Worm (Caenorhabditis elegans) whole organism, L2 larva: Measurements from ENCODE around the gene frpr-8.

Experiments used
- C34F6.9 ChIP-seq: fragments of 150-350 bp; optimal IDR thresholded peaks from 2 replicates; lab custom pipeline; 2014; ENCODE audit warnings: missing biosample characterization, missing genetic modification characterization
- F13H6.1 ChIP-seq: sonication (generic microtip); optimal IDR thresholded peaks from 2 replicates; lab custom pipeline; 2016; ENCODE audit warnings: missing genetic modification characterization, missing compliant biosample characterization
- R02D3.7 ChIP-seq: fragments of 150-350 bp; optimal IDR thresholded peaks from 2 replicates; lab custom pipeline; 2014; ENCODE audit warnings: missing biosample characterization, missing genetic modification characterization
- ZK546.5 ChIP-seq: sonication (generic microtip); optimal IDR thresholded peaks from 2 replicates; lab custom pipeline; 2017; ENCODE audit warnings: missing biosample characterization, missing genetic modification characterization
- alr-1 ChIP-seq: fragments of 150-350 bp; optimal IDR thresholded peaks from 2 replicates; lab custom pipeline; 2014; ENCODE audit warnings: missing biosample characterization, missing genetic modification characterization
- aly-2 ChIP-seq: fragments of 150-350 bp; optimal IDR thresholded peaks from 2 replicates; lab custom pipeline; 2014; ENCODE audit warnings: missing biosample characterization, missing genetic modification characterization
- ama-1 ChIP-seq: fragments of 150-350 bp; optimal IDR thresholded peaks from 2 replicates; lab custom pipeline; 2018; ENCODE audit warnings: inconsistent platforms
- blmp-1 ChIP-seq: sonication (generic microtip); optimal IDR thresholded peaks from 2 replicates; lab custom pipeline; 2017; ENCODE audit warnings: missing genetic modification characterization, mild to moderate bottlenecking, missing compliant biosample characterization, antibody characterized with exemption, moderate library complexity; ENCODE audit not compliant: insufficient read depth
- ceh-82 ChIP-seq: fragments of 150-350 bp; optimal IDR thresholded peaks from 2 replicates; lab custom pipeline; 2014; ENCODE audit warnings: missing biosample characterization, missing genetic modification characterization
- crh-2 ChIP-seq: sonication (generic microtip); optimal IDR thresholded peaks from 2 replicates; lab custom pipeline; 2017; ENCODE audit warnings: missing biosample characterization, missing genetic modification characterization
- egl-27 ChIP-seq: sonication (generic microtip); optimal IDR thresholded peaks from 3 replicates; lab custom pipeline; 2017; ENCODE audit warnings: missing biosample characterization, missing genetic modification reagents, missing genetic modification characterization
- elt-1 ChIP-seq: fragments of 150-350 bp; optimal IDR thresholded peaks from 2 replicates; lab custom pipeline; 2014; ENCODE audit warnings: missing biosample characterization, missing genetic modification characterization
- elt-3 ChIP-seq: sonication (generic microtip); optimal IDR thresholded peaks from 2 replicates; lab custom pipeline; 2017; ENCODE audit warnings: missing biosample characterization, missing genetic modification characterization
- fos-1 ChIP-seq: fragments of 150-350 bp; optimal IDR thresholded peaks from 2 replicates; lab custom pipeline; 2014; ENCODE audit warnings: missing biosample characterization, missing genetic modification characterization
- gmeb-1 ChIP-seq: fragments of 150-350 bp; optimal IDR thresholded peaks from 2 replicates; lab custom pipeline; 2014; ENCODE audit warnings: missing biosample characterization, missing genetic modification characterization
- lin-13 ChIP-seq: fragments of 150-350 bp; optimal IDR thresholded peaks from 2 replicates; lab custom pipeline; 2014; ENCODE audit warnings: missing biosample characterization, missing genetic modification reagents, missing genetic modification characterization
- lin-39 ChIP-seq: fragments of 150-350 bp; optimal IDR thresholded peaks from 2 replicates; lab custom pipeline; 2014; ENCODE audit warnings: missing biosample characterization, missing genetic modification reagents, missing genetic modification characterization
- lsy-2 ChIP-seq, 2 experiments: fragments of 150-350 bp in 1 of 2; sonication (generic microtip) in 1 of 2; optimal IDR thresholded peaks; 2 replicates each; lab custom pipeline; 2014 to 2017; ENCODE audit warnings: missing biosample characterization in 2 of 2, missing genetic modification characterization in 2 of 2
- mab-5 ChIP-seq: fragments of 150-350 bp; optimal IDR thresholded peaks from 2 replicates; lab custom pipeline; 2014; ENCODE audit warnings: missing biosample characterization, missing genetic modification characterization
- mdl-1 ChIP-seq, 2 experiments: fragments of 150-350 bp in 1 of 2; sonication (generic microtip) in 1 of 2; optimal IDR thresholded peaks; 2 replicates each; lab custom pipeline; 2017; ENCODE audit warnings: missing biosample characterization in 2 of 2, missing genetic modification characterization in 2 of 2
- nhr-10 ChIP-seq: sonication (generic microtip); optimal IDR thresholded peaks from 2 replicates; lab custom pipeline; 2017; ENCODE audit warnings: missing biosample characterization, missing genetic modification characterization
- nhr-11 ChIP-seq: fragments of 150-350 bp; optimal IDR thresholded peaks from 2 replicates; lab custom pipeline; 2014; ENCODE audit warnings: missing biosample characterization, missing genetic modification characterization
- nhr-12 ChIP-seq: fragments of 150-350 bp; optimal IDR thresholded peaks from 2 replicates; lab custom pipeline; 2014; ENCODE audit warnings: missing biosample characterization, missing genetic modification characterization
- nhr-129 ChIP-seq: fragments of 150-350 bp; optimal IDR thresholded peaks from 2 replicates; lab custom pipeline; 2014; ENCODE audit warnings: missing biosample characterization, missing genetic modification characterization
- nhr-21 ChIP-seq: fragments of 150-350 bp; optimal IDR thresholded peaks from 2 replicates; lab custom pipeline; 2014; ENCODE audit warnings: missing biosample characterization, missing genetic modification characterization
- nhr-237 ChIP-seq: fragments of 150-350 bp; optimal IDR thresholded peaks from 2 replicates; lab custom pipeline; 2014; ENCODE audit warnings: missing biosample characterization, missing genetic modification characterization
- nhr-25 ChIP-seq: fragments of 150-350 bp; sonication (generic microtip); optimal IDR thresholded peaks from 3 replicates; lab custom pipeline; 2014; ENCODE audit warnings: missing biosample characterization, missing genetic modification characterization
- peb-1 ChIP-seq: fragments of 150-350 bp; optimal IDR thresholded peaks from 2 replicates; lab custom pipeline; 2014; ENCODE audit warnings: missing biosample characterization, missing genetic modification characterization
- sem-4 ChIP-seq: fragments of 150-350 bp; optimal IDR thresholded peaks from 2 replicates; lab custom pipeline; 2014; ENCODE audit warnings: missing biosample characterization, missing genetic modification reagents, missing genetic modification characterization
- skn-1 ChIP-seq: sonication (generic microtip); optimal IDR thresholded peaks from 2 replicates; lab custom pipeline; 2017; ENCODE audit warnings: missing biosample characterization, missing genetic modification characterization
- sma-3 ChIP-seq: sonication (generic microtip); optimal IDR thresholded peaks from 2 replicates; lab custom pipeline; 2016; ENCODE audit warnings: missing genetic modification reagents, missing genetic modification characterization, missing compliant biosample characterization
- sma-9 ChIP-seq, 2 experiments: fragments of 150-350 bp in 1 of 2; sonication (generic microtip) in 1 of 2; optimal IDR thresholded peaks; 2 replicates each; lab custom pipeline; 2014 to 2016; ENCODE audit warnings: missing genetic modification characterization in 2 of 2, mild to moderate bottlenecking in 1 of 2, missing biosample characterization in 1 of 2, missing compliant biosample characterization in 1 of 2, missing genetic modification reagents in 1 of 2, moderate library complexity in 1 of 2
- unc-39 ChIP-seq: fragments of 150-350 bp; optimal IDR thresholded peaks from 2 replicates; lab custom pipeline; 2014; ENCODE audit warnings: missing biosample characterization, missing genetic modification characterization
- unc-62 ChIP-seq: fragments of 150-350 bp; optimal IDR thresholded peaks from 2 replicates; lab custom pipeline; 2014; ENCODE audit warnings: missing biosample characterization, missing genetic modification reagents, missing genetic modification characterization
- zag-1 ChIP-seq: fragments of 150-350 bp; optimal IDR thresholded peaks from 2 replicates; lab custom pipeline; 2014; ENCODE audit warnings: missing biosample characterization, missing genetic modification characterization
- ztf-1 ChIP-seq: fragments of 200-800 bp; sonication (Bioruptor generic); conservative IDR thresholded peaks from 2 replicates; pipeline ENCODE4 v1.3.6; 2022; ENCODE audit warnings: missing genetic modification characterization, missing compliant biosample characterization
- ztf-11 ChIP-seq: sonication (generic microtip); optimal IDR thresholded peaks from 2 replicates; lab custom pipeline; 2017; ENCODE audit warnings: missing biosample characterization, missing genetic modification characterization

Gene frpr-8

ce11 chrX:8660319-8660718 is 37.3 kb upstream of the frpr-8 start, which contains the start of gene rig-1:
rig-1 (plus strand) TSS chrX:8660619.
- TF ChIP-seq egl-27 (tag; lab: Kevin White, UChicago) (no peak), nhr-25 (no peak), zag-1 (no peak), nhr-11 (tag; lab: Kevin White, UChicago) (no peak), ama-1 (no peak), ZK546.5 (tag; lab: Kevin White, UChicago) (no peak), sma-9 (GFP tag; optimal IDR thresholded peaks at IDR 0.05; lab: Kevin White, UChicago) (no peak), sma-9 (tag; optimal IDR thresholded peaks at IDR 0.05; lab: Kevin White, UChicago) (no peak), mdl-1 (tag; optimal IDR thresholded peaks at IDR 0.05; lab: Kevin White, UChicago) (no peak), nhr-129 (tag; lab: Kevin White, UChicago) (no peak), sem-4 (tag; lab: Kevin White, UChicago) (no peak), fos-1 (tag; lab: Kevin White, UChicago) (no peak), unc-39 (no peak), lin-39 (tag; lab: Kevin White, UChicago) (no peak), nhr-21 (tag; lab: Kevin White, UChicago) (no peak), crh-2 (tag; lab: Kevin White, UChicago) (no peak), gmeb-1 (no peak), peb-1 (tag; lab: Kevin White, UChicago) (no peak), lin-13 (GFP tag; lab: Kevin White, UChicago) (no peak), blmp-1 (tag; lab: Kevin White, UChicago) (no peak), ceh-82 (tag; lab: Kevin White, UChicago) (no peak)
- TF ChIP-seq, all 48 proteins: peak for 0

ce11 chrX:8660909-8661308 is 36.7 kb upstream of the frpr-8 start:
- no peak for TF ChIP-seq ama-1
- no peak for TF ChIP-seq alr-1 (tag; lab: Kevin White, UChicago)
- no peak for TF ChIP-seq ztf-1 (GFP tag; lab: Robert Waterston, UW)
- no peak for TF ChIP-seq crh-2 (tag; lab: Kevin White, UChicago)
- no peak for TF ChIP-seq sem-4 (tag; lab: Kevin White, UChicago)
- TF ChIP-seq nhr-12 (tag; lab: Kevin White, UChicago): no peak
- no peak for TF ChIP-seq sma-3
- TF ChIP-seq F13H6.1: no peak

ce11 chrX:8662452-8662851 is 35.2 kb upstream of the frpr-8 start:
- TF ChIP-seq alr-1 (tag; lab: Kevin White, UChicago) (no peak), gmeb-1 (no peak), lsy-2 (tag; optimal IDR thresholded peaks at IDR 0.05; lab: Kevin White, UChicago) (no peak)

DNA sequence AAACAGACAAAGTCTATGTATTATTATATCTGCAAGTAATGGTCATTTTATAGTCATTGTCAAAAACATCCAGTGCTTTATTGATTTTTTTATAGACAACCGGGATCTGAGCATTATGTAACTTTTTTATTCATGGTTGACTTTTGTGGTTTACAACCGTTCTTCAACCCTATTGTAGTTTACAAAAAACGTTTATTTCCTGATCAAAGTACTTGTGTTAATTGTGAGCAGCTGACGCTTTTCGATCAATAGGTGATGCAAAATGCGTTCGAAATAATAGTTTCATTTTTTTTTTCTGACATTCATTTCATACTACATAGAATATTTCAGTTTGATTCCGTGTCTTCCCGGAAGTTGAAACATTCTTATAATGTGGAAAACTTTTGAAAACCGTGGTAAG is 24.9 kb upstream of the frpr-8 start, which contains the start of the genes K09E2.2 and K09E2.3:
Gene K09E2.2 (plus strand): TSS at position 301 of the 400 bp plus-strand sequence.
Gene K09E2.3 (plus strand): TSS at position 325 of the 400 bp plus-strand sequence.
- TF ChIP-seq zag-1 (no peak), mab-5 (tag; lab: Kevin White, UChicago) (no peak), sma-3 (no peak), R02D3.7 (tag; lab: Kevin White, UChicago) (no peak), C34F6.9 (tag; lab: Kevin White, UChicago) (no peak), unc-62 (GFP tag; lab: Kevin White, UChicago) (no peak), nhr-10 (tag; lab: Kevin White, UChicago) (no peak), blmp-1 (tag; lab: Kevin White, UChicago) (no peak), elt-3 (no peak), aly-2 (tag; lab: Kevin White, UChicago) (no peak), skn-1 (tag; lab: Kevin White, UChicago) (no peak), sem-4 (tag; lab: Kevin White, UChicago) (no peak)

ce11 chrX:8674514-8674913 is 23.1 kb upstream of the frpr-8 start:
- TF ChIP-seq ZK546.5 (tag; lab: Kevin White, UChicago) (no peak), blmp-1 (tag; lab: Kevin White, UChicago) (no peak), mdl-1 (tag; optimal IDR thresholded peaks at IDR 0.05; lab: Kevin White, UChicago) (peak in 1 of 2 experiments; percentile 21), elt-1 (tag; lab: Kevin White, UChicago) (no peak), lin-39 (tag; lab: Kevin White, UChicago) (no peak), ztf-11 (no peak), gmeb-1 (peak; percentile 54), crh-2 (tag; lab: Kevin White, UChicago) (peak; percentile 78), C34F6.9 (tag; lab: Kevin White, UChicago) (peak; percentile 17), nhr-129 (tag; lab: Kevin White, UChicago) (peak; percentile 67), nhr-10 (tag; lab: Kevin White, UChicago) (no peak), lin-13 (GFP tag; lab: Kevin White, UChicago) (no peak), ama-1 (no peak), nhr-237 (tag; lab: Kevin White, UChicago) (no peak), lsy-2 (tag; optimal IDR thresholded peaks at IDR 0.05; lab: Kevin White, UChicago) (no peak), sma-9 (GFP tag; optimal IDR thresholded peaks at IDR 0.05; lab: Kevin White, UChicago) (peak; percentile 93), sma-9 (tag; optimal IDR thresholded peaks at IDR 0.05; lab: Kevin White, UChicago) (no peak), nhr-12 (tag; lab: Kevin White, UChicago) (no peak), sma-3 (peak; percentile 75), R02D3.7 (tag; lab: Kevin White, UChicago) (no peak), fos-1 (tag; lab: Kevin White, UChicago) (peak; percentile 27), peb-1 (tag; lab: Kevin White, UChicago) (no peak), F13H6.1 (peak; percentile 6), egl-27 (tag; lab: Kevin White, UChicago) (no peak), alr-1 (tag; lab: Kevin White, UChicago) (no peak)
- TF ChIP-seq, all 48 proteins: peak for 9
